Worm (Caenorhabditis elegans): Measurements from ENCODE around the gene F53C11.5.
A peak's percentile ranks its signal among the peaks of the same experiment; 100 is the strongest.

Gene F53C11.5

DNA sequence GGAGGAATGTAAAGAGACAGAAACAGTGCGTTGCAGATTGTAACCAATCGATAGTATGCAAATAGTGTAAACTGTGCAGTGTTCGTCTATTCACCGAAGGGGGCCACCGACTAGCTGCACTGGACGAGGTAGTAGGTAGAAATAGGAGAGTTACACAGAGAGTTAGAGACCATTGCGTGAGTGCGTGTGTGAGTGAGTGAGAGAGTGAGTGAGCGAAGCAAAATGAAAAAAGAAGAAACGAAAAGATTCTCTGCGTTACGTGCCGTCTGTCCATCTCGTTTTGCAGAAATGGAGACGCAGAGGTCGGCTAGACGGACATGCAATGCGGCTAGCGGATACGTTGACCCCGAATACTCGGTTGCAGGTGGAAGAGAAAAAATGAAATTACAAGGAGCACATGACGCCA lies 21.1 kb downstream of the F53C11.5 start (continued):
- TF ChIP-seq spr-1 (tag; optimal IDR thresholded peaks at IDR 0.05), result no peak
- no peak for TF ChIP-seq ama-1 (optimal IDR thresholded peaks at IDR 0.05)
- no peak for TF ChIP-seq nhr-41 (GFP tag; IDR thresholded peaks at IDR 0.05)
- TF ChIP-seq fkh-10 (GFP tag; optimal IDR thresholded peaks at IDR 0.05), result no peak
- TF ChIP-seq cey-2 (tag; optimal IDR thresholded peaks at IDR 0.05; ENCODE audit: borderline replicate concordance, insufficient read depth), result no peak
- no peak for TF ChIP-seq nhr-76 (tag; optimal IDR thresholded peaks at IDR 0.05)
- no peak for TF ChIP-seq R02D3.7 (tag; optimal IDR thresholded peaks at IDR 0.05)
- TF ChIP-seq F10B5.3 (tag; optimal IDR thresholded peaks at IDR 0.05), result no peak
- TF ChIP-seq unc-130 (GFP tag; optimal IDR thresholded peaks at IDR 0.05), result no peak
- TF ChIP-seq daf-16 (GFP tag; optimal IDR thresholded peaks at IDR 0.05), result peak in 1 of 2 experiments; percentile 1
- TF ChIP-seq daf-16 (tag; optimal IDR thresholded peaks at IDR 0.05), result peak; percentile 49
- TF ChIP-seq nhr-25 (tag; optimal IDR thresholded peaks at IDR 0.05; ENCODE audit: borderline replicate concordance, insufficient read depth), result peak; percentile 28
- peak in 1 of 2 experiments; percentile 78 for TF ChIP-seq mdl-1 (tag; optimal IDR thresholded peaks at IDR 0.05)
- no peak for TF ChIP-seq ceh-62 (tag; optimal IDR thresholded peaks at IDR 0.05)
- no peak for TF ChIP-seq tag-97 (GFP tag; IDR thresholded peaks at IDR 0.05)
- TF ChIP-seq dmd-6 (GFP tag; IDR thresholded peaks at IDR 0.05), result peak; percentile 60
- no peak for TF ChIP-seq ztf-11 (tag; optimal IDR thresholded peaks at IDR 0.05)
- no peak for TF ChIP-seq sdz-12 (GFP tag; optimal IDR thresholded peaks at IDR 0.05)
- TF ChIP-seq dmd-8 (GFP tag; IDR thresholded peaks at IDR 0.05), result no peak

DNA sequence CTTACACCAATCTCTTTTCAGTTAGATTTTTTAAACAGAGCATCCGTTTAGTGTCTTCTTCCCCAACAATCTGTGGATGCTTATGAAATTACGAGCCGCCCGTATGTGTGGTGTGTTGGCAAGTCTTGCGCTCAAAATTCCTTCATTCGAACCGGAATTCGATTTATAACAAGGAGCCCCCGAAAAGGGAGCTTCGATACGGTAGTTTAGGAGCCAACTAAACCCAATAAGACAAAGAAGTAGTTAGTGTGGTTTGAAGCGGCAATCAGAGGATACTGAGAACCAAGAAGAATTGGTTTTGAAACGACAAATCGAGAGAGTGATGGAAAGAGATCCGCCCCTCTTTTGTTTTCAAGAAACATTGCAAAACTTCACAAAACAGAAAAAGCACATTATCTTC lies 25.0 kb downstream of the F53C11.5 start:
- no peak for TF ChIP-seq lin-39 (tag; optimal IDR thresholded peaks at IDR 0.05)
- TF ChIP-seq mdl-1 (tag; optimal IDR thresholded peaks at IDR 0.05), result no peak
- no peak for TF ChIP-seq zip-11 (GFP tag; IDR thresholded peaks at IDR 0.05)
- TF ChIP-seq ceh-44 (GFP tag; IDR thresholded peaks at IDR 0.05), result no peak
- TF ChIP-seq ces-1 (GFP tag; optimal IDR thresholded peaks at IDR 0.05), result peak; percentile 47
- no peak for TF ChIP-seq hmg-1.1 (GFP tag; IDR thresholded peaks at IDR 0.05)
- TF ChIP-seq T20F7.1 (GFP tag; optimal IDR thresholded peaks at IDR 0.05), result no peak
- TF ChIP-seq hif-1 (tag; optimal IDR thresholded peaks at IDR 0.05), result no peak
- TF ChIP-seq unc-130 (GFP tag; optimal IDR thresholded peaks at IDR 0.05), result no peak

DNA sequence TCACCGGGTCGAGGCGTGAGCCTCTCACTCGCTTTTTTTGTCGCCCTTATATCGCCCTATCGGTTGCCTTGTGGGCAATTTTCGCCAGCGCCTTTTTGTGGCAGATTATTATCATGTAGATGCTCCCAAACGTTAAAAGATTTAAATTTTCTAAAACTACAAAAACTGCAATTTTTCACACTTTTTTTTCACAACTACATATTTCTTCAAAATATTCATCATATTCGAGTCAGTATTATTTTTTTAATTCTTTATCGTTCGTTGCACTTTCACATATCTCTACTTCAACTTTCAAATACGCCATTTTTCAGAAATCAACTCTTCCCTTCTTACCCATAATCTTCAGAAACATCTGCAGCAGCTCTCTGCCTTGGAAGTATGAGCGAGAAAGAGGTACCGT lies 25.6 kb downstream of the F53C11.5 start, which contains the start of gene ceh-24:
TSS of gene ceh-24 (plus strand) at position 301 of the 400 bp plus-strand sequence.
- no peak for TF ChIP-seq nhr-10 (tag; optimal IDR thresholded peaks at IDR 0.05)
- TF ChIP-seq tra-1 (GFP tag; IDR thresholded peaks at IDR 0.05), result no peak
- no peak for TF ChIP-seq cey-2 (tag; optimal IDR thresholded peaks at IDR 0.05; ENCODE audit: borderline replicate concordance, insufficient read depth)
- TF ChIP-seq ceh-20 (GFP tag; IDR thresholded peaks at IDR 0.05), result no peak
- no peak for TF ChIP-seq hlh-11 (tag; optimal IDR thresholded peaks at IDR 0.05)
- TF ChIP-seq F10B5.3 (tag; optimal IDR thresholded peaks at IDR 0.05), result no peak

DNA sequence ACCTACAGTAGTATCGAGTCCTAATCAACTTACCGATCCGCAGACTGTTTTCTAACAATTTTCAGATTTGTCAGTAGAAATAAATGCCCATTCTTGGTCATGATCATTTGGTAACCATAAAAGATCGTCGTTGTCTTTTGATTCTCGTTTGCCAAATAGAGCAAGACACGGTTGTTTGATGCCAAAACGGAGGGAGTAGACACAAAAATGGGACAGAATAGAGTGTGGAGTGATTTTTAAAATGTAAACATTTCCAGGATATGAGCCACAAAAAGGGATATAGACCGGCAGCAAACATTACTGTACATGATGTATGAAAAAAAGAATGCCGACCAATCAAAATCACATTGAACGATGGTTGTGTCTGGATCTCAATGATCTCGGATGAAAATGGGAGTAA lies 29.5 kb downstream of the F53C11.5 start, which contains the start of gene F55B12.2:
TSS of gene F55B12.2 (minus strand) at position 101 of the 400 bp plus-strand sequence.
- TF ChIP-seq ztf-11 (tag; optimal IDR thresholded peaks at IDR 0.05) (no peak), aha-1 (tag) (peak; percentile 9), daf-19 (GFP tag; conservative IDR thresholded peaks at IDR 0.05) (no peak), nhr-237 (tag; optimal IDR thresholded peaks at IDR 0.05) (no peak), fos-1 (tag; optimal IDR thresholded peaks at IDR 0.05) (no peak)

DNA sequence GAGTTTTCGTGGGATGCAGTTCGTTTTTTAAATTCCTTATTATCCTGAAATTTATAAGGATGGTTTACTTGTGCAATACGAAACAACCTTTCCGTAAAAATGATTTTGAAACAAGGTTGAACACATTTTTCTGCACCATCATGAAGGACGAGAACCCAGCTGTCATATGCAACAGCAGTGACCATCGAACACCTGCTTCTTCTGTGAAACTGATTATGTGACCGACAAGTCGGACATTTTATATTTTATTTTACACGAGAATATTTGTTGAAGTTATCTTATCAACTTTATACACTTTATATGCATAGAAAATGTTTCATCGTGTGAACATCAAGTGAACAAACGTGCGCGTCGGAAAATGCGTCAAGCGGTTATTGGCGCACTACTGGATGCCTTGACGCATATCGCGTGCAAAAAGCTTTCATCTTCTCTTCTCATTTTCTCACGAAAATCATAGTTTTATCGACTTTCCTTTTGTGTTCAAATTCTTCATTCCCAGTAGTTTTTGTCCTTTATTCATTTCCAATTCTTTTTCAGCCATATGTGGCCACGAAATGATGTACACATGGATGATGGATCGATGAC lies 31.6 kb downstream of the F53C11.5 start, which contains the start of gene sel-10:
TSS of gene sel-10 (plus strand) at position 538 of the 585 bp plus-strand sequence.
- TF ChIP-seq lin-15B (tag; optimal IDR thresholded peaks at IDR 0.05) (no peak), F10B5.3 (tag; optimal IDR thresholded peaks at IDR 0.05) (peak; percentile 23), rbr-2 (tag; optimal IDR thresholded peaks at IDR 0.05) (peak; percentile 74), nhr-6 (tag; optimal IDR thresholded peaks at IDR 0.05) (peak; percentile 89), skn-1 (tag; optimal IDR thresholded peaks at IDR 0.05) (no peak), nhr-237 (tag; optimal IDR thresholded peaks at IDR 0.05) (no peak), F44E2.7 (GFP tag; IDR thresholded peaks at IDR 0.05) (no peak), ctbp-1 (GFP tag; IDR thresholded peaks at IDR 0.05) (no peak), dpl-1 (GFP tag; optimal IDR thresholded peaks at IDR 0.05) (peak; percentile 76), gei-8 (GFP tag; optimal IDR thresholded peaks at IDR 0.05) (no peak), lim-7 (GFP tag; IDR thresholded peaks at IDR 0.05) (no peak), set-16 (GFP tag; IDR thresholded peaks at IDR 0.05) (no peak), dmd-8 (GFP tag; IDR thresholded peaks at IDR 0.05) (no peak), jun-1 (tag; optimal IDR thresholded peaks at IDR 0.05) (no peak), D1046.2 (GFP tag; IDR thresholded peaks at IDR 0.05) (no peak)
